Worm (Caenorhabditis elegans) whole organism, L1 larva: ENCODE measurements around the gene srp-3.

ENCODE experiments used
- alr-1 ChIP-seq: fragments of 200-800 bp; sonication (Bioruptor generic); optimal IDR thresholded peaks from 2 replicates; lab custom pipeline; 2018; ENCODE audit warnings: borderline replicate concordance, mild to moderate bottlenecking, missing genetic modification characterization, missing compliant biosample characterization
- aly-2 ChIP-seq: fragments of 150-350 bp; optimal IDR thresholded peaks from 2 replicates; lab custom pipeline; 2014; ENCODE audit warnings: missing biosample characterization, missing genetic modification characterization
- ceh-63 ChIP-seq: fragments of 200-800 bp; sonication (Bioruptor generic); optimal IDR thresholded peaks from 2 replicates; lab custom pipeline; 2018; ENCODE audit warnings: mild to moderate bottlenecking, missing genetic modification characterization, missing compliant biosample characterization
- ceh-88 ChIP-seq: fragments of 200-800 bp; sonication (Bioruptor generic); IDR thresholded peaks from 2 replicates; pipeline ENCODE4 v1.3.6; 2022; ENCODE audit warnings: missing genetic modification characterization, missing compliant biosample characterization
- efl-1 ChIP-seq, 4 experiments: fragments of 150-350 bp; optimal IDR thresholded peaks in 3 of 4; peaks in 1 of 4; 1 replicate in 1 of 4; 2 replicates in 3 of 4; lab custom pipeline; 2014; ENCODE audit warnings: missing biosample characterization in 2 of 4, missing genetic modification characterization in 2 of 4, missing genetic modification reagents in 2 of 4
- egl-27 ChIP-seq, 2 experiments: fragments of 150-350 bp in 1 of 2; sonication (generic microtip); optimal IDR thresholded peaks; 3 replicates each; lab custom pipeline; 2017 to 2018; ENCODE audit warnings: missing biosample characterization in 2 of 2, missing genetic modification characterization in 2 of 2, missing genetic modification reagents in 2 of 2
- elt-2 ChIP-seq: sonication (generic microtip); optimal IDR thresholded peaks from 2 replicates; lab custom pipeline; 2016; ENCODE audit warnings: missing genetic modification characterization, mild to moderate bottlenecking, inconsistent platforms, missing compliant biosample characterization, missing genetic modification reagents
- elt-3 ChIP-seq, 6 experiments: fragments of 150-350 bp in 1 of 6; sonication (generic microtip); optimal IDR thresholded peaks; 2 replicates each; lab custom pipeline; 2017 to 2018; ENCODE audit warnings: missing biosample characterization in 6 of 6, missing genetic modification characterization in 6 of 6, inconsistent platforms in 1 of 6
- ets-5 ChIP-seq: fragments of 200-800 bp; sonication (Bioruptor generic); IDR thresholded peaks from 2 replicates; pipeline ENCODE4 v1.3.6; 2022; ENCODE audit warnings: missing genetic modification characterization, missing compliant biosample characterization
- fkh-10 ChIP-seq: sonication (generic microtip); optimal IDR thresholded peaks from 2 replicates; lab custom pipeline; 2017; ENCODE audit warnings: missing biosample characterization, missing genetic modification reagents, missing genetic modification characterization
- fkh-8 ChIP-seq: sonication (generic microtip); optimal IDR thresholded peaks from 2 replicates; lab custom pipeline; 2016; ENCODE audit warnings: mild to moderate bottlenecking, missing genetic modification characterization, missing compliant biosample characterization
- fos-1 ChIP-seq: fragments of 150-350 bp; optimal IDR thresholded peaks from 2 replicates; lab custom pipeline; 2014; ENCODE audit warnings: missing biosample characterization, missing genetic modification characterization
- hpl-2 ChIP-seq: fragments of 150-350 bp; optimal IDR thresholded peaks from 2 replicates; lab custom pipeline; 2014; ENCODE audit warnings: missing biosample characterization, missing genetic modification reagents, missing genetic modification characterization
- irx-1 ChIP-seq: sonication (generic microtip); optimal IDR thresholded peaks from 2 replicates; lab custom pipeline; 2016; ENCODE audit warnings: missing genetic modification characterization, missing compliant biosample characterization
- lin-13 ChIP-seq: fragments of 150-350 bp; optimal IDR thresholded peaks from 2 replicates; lab custom pipeline; 2014; ENCODE audit warnings: missing biosample characterization, missing genetic modification reagents, missing genetic modification characterization
- lin-15B ChIP-seq: fragments of 150-350 bp; sonication (generic microtip); optimal IDR thresholded peaks from 3 replicates; lab custom pipeline; 2014; ENCODE audit warnings: missing biosample characterization, missing genetic modification characterization
- lin-35 ChIP-seq, 2 experiments: fragments of 150-350 bp; optimal IDR thresholded peaks; 2 replicates each; lab custom pipeline; 2014; ENCODE audit warnings: missing biosample characterization in 2 of 2, missing genetic modification characterization in 2 of 2, missing genetic modification reagents in 2 of 2
- lin-39 ChIP-seq: fragments of 150-350 bp; optimal IDR thresholded peaks from 2 replicates; lab custom pipeline; 2014; ENCODE audit warnings: missing biosample characterization, missing genetic modification reagents, missing genetic modification characterization
- lir-3 ChIP-seq: sonication (generic microtip); optimal IDR thresholded peaks from 2 replicates; lab custom pipeline; 2016; ENCODE audit warnings: mild to moderate bottlenecking, missing genetic modification characterization, moderate library complexity, missing compliant biosample characterization; ENCODE audit not compliant: poor library complexity
- lsy-2 ChIP-seq, 2 experiments: fragments of 150-350 bp; optimal IDR thresholded peaks; 2 replicates each; lab custom pipeline; 2014; ENCODE audit warnings: missing biosample characterization in 2 of 2, missing genetic modification characterization in 2 of 2
- mab-9 ChIP-seq: fragments of 200-800 bp; sonication (Bioruptor generic); IDR thresholded peaks from 2 replicates; pipeline ENCODE4 v1.3.6; 2022; ENCODE audit warnings: missing genetic modification reagents, missing genetic modification characterization, missing compliant biosample characterization
- mdl-1 ChIP-seq, 2 experiments: fragments of 150-350 bp; optimal IDR thresholded peaks; 2 replicates each; lab custom pipeline; 2014 to 2017; ENCODE audit warnings: missing biosample characterization in 2 of 2, missing genetic modification characterization in 2 of 2, inconsistent platforms in 1 of 2
- mef-2 ChIP-seq: fragments of 150-350 bp; optimal IDR thresholded peaks from 2 replicates; lab custom pipeline; 2014; ENCODE audit warnings: missing biosample characterization, missing genetic modification characterization
- nhr-11 ChIP-seq: fragments of 150-350 bp; optimal IDR thresholded peaks from 2 replicates; lab custom pipeline; 2014; ENCODE audit warnings: missing biosample characterization, missing genetic modification characterization
- nhr-20 ChIP-seq: sonication (generic microtip); optimal IDR thresholded peaks from 2 replicates; lab custom pipeline; 2016; ENCODE audit warnings: mild to moderate bottlenecking, missing genetic modification characterization, missing compliant biosample characterization
- nhr-237 ChIP-seq: fragments of 150-350 bp; optimal IDR thresholded peaks from 2 replicates; lab custom pipeline; 2014; ENCODE audit warnings: missing biosample characterization, missing genetic modification characterization
- pag-3 ChIP-seq: sonication (generic microtip); optimal IDR thresholded peaks from 2 replicates; lab custom pipeline; 2017; ENCODE audit warnings: missing genetic modification characterization, mild to moderate bottlenecking, missing compliant biosample characterization, antibody characterized with exemption, borderline replicate concordance; ENCODE audit not compliant: insufficient read depth
- pax-3 ChIP-seq: fragments of 200-800 bp; sonication (Bioruptor generic); optimal IDR thresholded peaks from 2 replicates; lab custom pipeline; 2018; ENCODE audit warnings: mild to moderate bottlenecking, missing genetic modification characterization, moderate library complexity, missing compliant biosample characterization
- pqm-1 ChIP-seq: sonication (generic microtip); optimal IDR thresholded peaks from 3 replicates; lab custom pipeline; 2017; ENCODE audit warnings: missing biosample characterization, missing genetic modification characterization
- skn-1 ChIP-seq: fragments of 150-350 bp; optimal IDR thresholded peaks from 2 replicates; lab custom pipeline; 2014; ENCODE audit warnings: missing biosample characterization, missing genetic modification characterization
- snu-23 ChIP-seq: sonication (generic microtip); optimal IDR thresholded peaks from 2 replicates; lab custom pipeline; 2016; ENCODE audit warnings: missing genetic modification characterization, missing compliant biosample characterization
- sox-4 ChIP-seq: sonication (generic microtip); optimal IDR thresholded peaks from 2 replicates; lab custom pipeline; 2016; ENCODE audit warnings: missing genetic modification characterization, missing compliant biosample characterization
- swsn-7 ChIP-seq: sonication (generic microtip); optimal IDR thresholded peaks from 2 replicates; lab custom pipeline; 2016; ENCODE audit warnings: missing genetic modification characterization, missing compliant biosample characterization
- tbx-2 ChIP-seq: sonication (generic microtip); optimal IDR thresholded peaks from 2 replicates; lab custom pipeline; 2016; ENCODE audit warnings: missing genetic modification characterization, missing compliant biosample characterization
- tlp-1 ChIP-seq: fragments of 150-350 bp; optimal IDR thresholded peaks from 2 replicates; lab custom pipeline; 2014; ENCODE audit warnings: missing biosample characterization, missing genetic modification characterization
- unc-130 ChIP-seq: fragments of 150-350 bp; optimal IDR thresholded peaks from 2 replicates; lab custom pipeline; 2017; ENCODE audit warnings: missing biosample characterization, missing genetic modification characterization, inconsistent platforms
- unc-30 ChIP-seq: sonication (generic microtip); optimal IDR thresholded peaks from 2 replicates; lab custom pipeline; 2017; ENCODE audit warnings: missing biosample characterization, missing genetic modification characterization
- vab-15 ChIP-seq: sonication (generic microtip); optimal IDR thresholded peaks from 2 replicates; lab custom pipeline; 2017; ENCODE audit warnings: missing genotype, mild to moderate bottlenecking, missing genetic modification characterization, missing compliant biosample characterization
- zag-1 ChIP-seq: fragments of 150-350 bp; optimal IDR thresholded peaks from 2 replicates; lab custom pipeline; 2014; ENCODE audit warnings: missing biosample characterization, missing genetic modification characterization
- zip-4 ChIP-seq: fragments of 200-800 bp; sonication (Bioruptor generic); optimal IDR thresholded peaks from 2 replicates; lab custom pipeline; 2018; ENCODE audit warnings: mild to moderate bottlenecking, missing genetic modification characterization, moderate library complexity, missing compliant biosample characterization
- ztf-11 ChIP-seq, 2 experiments: sonication (generic microtip); optimal IDR thresholded peaks; 2 replicates each; lab custom pipeline; 2016 to 2017; ENCODE audit warnings: missing genetic modification characterization in 2 of 2, missing biosample characterization in 1 of 2, missing compliant biosample characterization in 1 of 2
- ztf-4 ChIP-seq: fragments of 150-350 bp; optimal IDR thresholded peaks from 2 replicates; lab custom pipeline; 2014; ENCODE audit warnings: missing biosample characterization, missing genetic modification characterization

srp-3 gene

DNA sequence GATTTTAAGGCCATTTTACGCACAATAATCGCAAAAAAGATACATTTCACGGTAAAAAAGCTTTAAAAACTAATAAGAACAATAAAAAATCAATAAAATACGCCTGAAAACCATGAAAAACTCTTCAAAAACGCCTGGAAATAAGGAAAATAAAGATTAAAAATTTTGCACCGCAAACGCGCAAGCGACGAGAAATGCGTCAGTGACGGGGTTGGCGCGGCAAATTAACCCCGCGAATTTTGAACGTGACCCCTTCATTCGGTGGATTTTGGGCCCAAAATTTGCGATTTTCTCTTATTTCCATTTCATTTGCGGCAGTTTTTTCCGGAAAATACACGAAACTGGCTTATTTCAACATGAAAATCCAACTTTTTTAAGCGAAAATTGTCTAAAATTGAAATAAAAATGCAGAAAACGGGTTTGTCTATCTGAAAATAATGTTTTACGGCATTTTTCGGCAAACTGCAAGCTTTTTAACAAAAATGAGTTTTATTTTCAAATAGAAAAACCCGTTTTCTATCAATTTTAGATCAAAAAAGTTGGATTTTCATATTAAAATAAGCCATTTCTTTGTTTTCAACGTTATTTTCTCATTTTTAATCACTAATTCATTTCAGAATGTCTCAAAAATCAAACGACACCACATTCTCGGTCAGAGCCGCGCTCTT, 39.9 kb upstream of the srp-3 start, which contains the start of gene knl-3 (continued):
- TF ChIP-seq lir-3 (tag; lab: Kevin White, UChicago), result no peak
- peak in 2 of 6 experiments; percentile 70 to 86 for TF ChIP-seq elt-3 (tag; optimal IDR thresholded peaks at IDR 0.05; lab: Kevin White, UChicago)
- TF ChIP-seq mef-2, result no peak
- peak; percentile 28 for TF ChIP-seq unc-130 (tag; lab: Kevin White, UChicago)

DNA sequence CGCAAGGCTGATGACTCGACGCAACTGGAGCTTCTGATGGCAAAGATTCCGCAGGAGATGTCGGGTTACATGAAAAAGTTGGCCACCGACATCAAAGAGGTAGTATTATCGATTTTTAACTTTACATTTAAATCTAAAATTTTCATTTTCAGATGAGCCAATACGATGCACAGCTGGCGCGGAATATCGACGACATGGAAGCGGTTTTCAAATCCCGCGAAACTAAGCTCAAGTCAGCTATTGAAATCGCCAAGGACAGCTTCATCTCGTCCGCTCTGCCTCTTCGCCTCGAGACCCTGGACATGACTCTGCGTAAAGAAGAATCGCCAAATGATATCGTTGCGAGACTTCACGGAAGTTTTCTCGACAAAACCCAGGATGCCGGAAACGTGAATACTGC, 39.0 kb upstream of the srp-3 start, which contains the start of gene T10B5.3:
TSS of gene T10B5.3 (minus strand) at position 101 of the 400 bp plus-strand sequence.
- no peak for TF ChIP-seq ets-5
- TF ChIP-seq tbx-2 (tag; lab: Kevin White, UChicago), result no peak
- TF ChIP-seq mab-9 (GFP tag; lab: Robert Waterston, UW), result no peak
- no peak for TF ChIP-seq nhr-11 (tag; lab: Kevin White, UChicago)
- no peak for TF ChIP-seq zip-4
- TF ChIP-seq mdl-1 (tag; optimal IDR thresholded peaks at IDR 0.05; lab: Kevin White, UChicago), result no peak
- TF ChIP-seq ztf-11 (tag; optimal IDR thresholded peaks at IDR 0.05; lab: Kevin White, UChicago), result no peak
- no peak for TF ChIP-seq ztf-4
- no peak for TF ChIP-seq snu-23 (GFP tag; lab: Kevin White, UChicago)
- TF ChIP-seq lir-3 (tag; lab: Kevin White, UChicago), result no peak
- no peak for TF ChIP-seq efl-1 (optimal IDR thresholded peaks at IDR 0.05; lab: Kevin White, UChicago)
- TF ChIP-seq efl-1 (GFP tag; optimal IDR thresholded peaks at IDR 0.05 in 1 of 2; lab: Kevin White, UChicago), result no peak
- no peak for TF ChIP-seq pqm-1 (tag; lab: Kevin White, UChicago)
- no peak for TF ChIP-seq tlp-1

DNA sequence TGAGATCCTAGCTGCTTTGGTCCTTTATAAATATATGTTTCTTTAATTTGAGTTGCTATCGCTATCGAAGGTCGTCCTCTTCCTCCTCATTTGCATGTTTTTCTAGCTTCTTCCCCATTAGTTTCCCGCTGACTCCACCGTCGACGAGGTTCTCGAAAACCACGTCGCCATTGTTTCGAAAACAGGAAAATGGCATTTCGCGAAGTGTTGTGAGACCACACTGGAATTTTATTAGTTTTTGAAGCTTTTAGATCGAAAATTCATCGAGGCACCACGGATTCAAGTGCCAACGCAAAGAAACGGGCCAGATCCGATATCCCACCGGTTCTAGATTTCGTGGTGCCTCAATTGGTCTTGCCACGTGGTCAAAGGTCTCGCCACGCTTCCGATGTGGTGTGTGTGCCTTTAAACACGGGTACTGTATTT, 38.1 kb upstream of the srp-3 start:
- TF ChIP-seq alr-1 (tag; lab: Kevin White, UChicago) (peak; percentile 24), pag-3 (tag; lab: Kevin White, UChicago) (no peak), efl-1 (optimal IDR thresholded peaks at IDR 0.05; lab: Kevin White, UChicago) (no peak), efl-1 (GFP tag; optimal IDR thresholded peaks at IDR 0.05 in 1 of 2; lab: Kevin White, UChicago) (no peak)

DNA sequence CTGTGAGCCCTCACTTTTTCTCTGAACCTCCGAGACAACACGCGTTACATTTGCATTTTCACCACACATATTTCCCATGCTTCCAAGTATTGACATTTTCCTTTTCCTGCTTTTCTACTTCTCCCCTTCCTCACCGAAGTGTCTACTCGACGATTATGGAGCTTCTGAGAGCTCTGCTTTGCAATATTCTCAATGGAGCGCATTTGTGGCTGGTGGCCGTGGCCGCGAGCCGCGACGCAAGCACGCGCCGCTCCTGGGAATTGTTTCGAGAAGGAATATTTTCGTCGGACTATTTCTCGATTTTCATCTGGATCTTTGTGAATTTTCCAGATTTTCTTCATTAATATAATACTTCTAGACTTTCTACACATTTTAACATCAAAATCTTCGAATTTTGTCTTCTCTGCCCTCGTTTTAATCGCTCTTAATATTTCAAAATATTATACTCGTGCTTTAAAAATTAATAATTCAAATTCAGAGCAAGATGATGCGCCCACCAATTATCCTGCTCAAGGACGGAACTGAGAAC, 36.8 kb upstream of the srp-3 start, which contains the start of the genes T10B5.4 and cct-7:
TSS of gene T10B5.4 (minus strand) at position 40 of the 529 bp plus-strand sequence.
TSS of gene cct-7 (plus strand) at position 479 of the 529 bp plus-strand sequence.
- TF ChIP-seq fkh-10 (GFP tag; lab: Kevin White, UChicago) (peak; percentile 98), lin-13 (GFP tag; lab: Kevin White, UChicago) (peak; percentile 81), sox-4 (tag; lab: Kevin White, UChicago) (peak; percentile 63), ceh-63 (no peak), aly-2 (tag; lab: Kevin White, UChicago) (no peak), fkh-8 (tag; lab: Kevin White, UChicago) (peak; percentile 99), lin-35 (GFP tag; optimal IDR thresholded peaks at IDR 0.05; lab: Kevin White, UChicago) (peak; percentile 85), egl-27 (tag; optimal IDR thresholded peaks at IDR 0.05; lab: Kevin White, UChicago) (peak in 1 of 2 experiments; percentile 10), unc-30 (no peak), ceh-88 (GFP tag; lab: Robert Waterston, UW) (peak; percentile 44; the same call in 1 of the 2 replicates), pag-3 (tag; lab: Kevin White, UChicago) (no peak), alr-1 (tag; lab: Kevin White, UChicago) (no peak), nhr-20 (tag; lab: Kevin White, UChicago) (peak; percentile 84), pax-3 (tag; lab: Kevin White, UChicago) (peak; percentile 82), unc-130 (tag; lab: Kevin White, UChicago) (peak; percentile 48), lsy-2 (tag; optimal IDR thresholded peaks at IDR 0.05; lab: Kevin White, UChicago) (peak; percentile 74 to 92), elt-3 (tag; optimal IDR thresholded peaks at IDR 0.05; lab: Kevin White, UChicago) (no peak), mef-2 (peak; percentile 35), elt-2 (tag; lab: Kevin White, UChicago) (peak; percentile 31), swsn-7 (tag; lab: Kevin White, UChicago) (peak; percentile 85), hpl-2 (GFP tag; lab: Kevin White, UChicago) (no peak), vab-15 (tag; lab: Kevin White, UChicago) (peak; percentile 42), tbx-2 (tag; lab: Kevin White, UChicago) (peak; percentile 84), lir-3 (tag; lab: Kevin White, UChicago) (no peak), snu-23 (GFP tag; lab: Kevin White, UChicago) (peak; percentile 91), skn-1 (tag; lab: Kevin White, UChicago) (peak; percentile 92), irx-1 (tag; lab: Kevin White, UChicago) (peak; percentile 61), pqm-1 (tag; lab: Kevin White, UChicago) (no peak), zag-1 (tag; lab: Kevin White, UChicago) (peak; percentile 73), lin-39 (tag; lab: Kevin White, UChicago) (no peak), fos-1 (tag; lab: Kevin White, UChicago) (peak; percentile 83), nhr-237 (tag; lab: Kevin White, UChicago) (peak; percentile 73), lin-15B (peak; percentile 93)
